Worm (Caenorhabditis elegans) whole organism, late embryonic: Measurements from ENCODE around the gene C45G9.11.

Experiments used
- C08G9.2 ChIP-seq: sonication (generic microtip); optimal IDR thresholded peaks from 2 replicates; lab custom pipeline; 2016; ENCODE audit warnings: mild to moderate bottlenecking, missing genetic modification characterization, moderate library complexity, missing compliant biosample characterization
- dve-1 ChIP-seq: sonication (generic microtip); optimal IDR thresholded peaks from 2 replicates; lab custom pipeline; 2017; ENCODE audit warnings: antibody characterized with exemption, mild to moderate bottlenecking, missing genetic modification characterization, missing compliant biosample characterization
- pax-1 ChIP-seq: fragments of 150-350 bp; optimal IDR thresholded peaks from 2 replicates; lab custom pipeline; 2014; ENCODE audit warnings: missing biosample characterization, missing genetic modification characterization
- unc-86 ChIP-seq: sonication (generic microtip); optimal IDR thresholded peaks from 2 replicates; lab custom pipeline; 2016; ENCODE audit warnings: missing genetic modification characterization, missing compliant biosample characterization

DNA sequence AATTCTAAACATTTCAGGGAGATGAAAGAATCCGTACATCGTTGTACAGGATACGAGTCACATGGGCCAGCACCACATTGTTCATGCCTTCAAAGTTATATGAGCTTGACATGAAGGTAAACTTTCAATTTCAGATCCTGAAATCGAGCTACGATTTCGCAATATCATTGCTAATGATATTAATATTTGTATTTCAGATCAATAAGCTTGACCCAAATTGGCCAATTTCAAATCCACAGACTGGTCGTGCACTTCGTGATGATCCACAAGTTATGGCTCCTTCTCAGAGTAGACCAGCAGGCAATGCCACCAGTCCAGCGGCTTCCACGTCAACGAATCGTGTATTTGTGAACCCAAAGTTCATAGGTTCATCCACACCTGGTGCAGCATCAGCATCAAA lies 42.2 kb downstream of the C45G9.11 start:
- TF ChIP-seq dve-1 (tag; lab: Kevin White, UChicago), result no peak
- no peak for TF ChIP-seq C08G9.2 (tag; lab: Kevin White, UChicago)
- TF ChIP-seq pax-1 (tag; lab: Kevin White, UChicago), result no peak
- no peak for TF ChIP-seq unc-86
